Fruit fly (Drosophila melanogaster): ENCODE data around the gene CG5707.

The CG5707 gene

dm6 chr3L:2145019-2145418 lies 47.0 kb downstream of the CG5707 start:
- TF ChIP-seq dmrt93B (GFP tag; optimal IDR thresholded peaks at IDR 0.05) (no peak), foxo (GFP tag; optimal IDR thresholded peaks at IDR 0.05) (no peak), Hr83 (GFP tag; optimal IDR thresholded peaks at IDR 0.05; ENCODE audit: poor library complexity, severe bottlenecking) (no peak), HLH106 (tag; optimal IDR thresholded peaks at IDR 0.05) (no peak), woc (GFP tag; optimal IDR thresholded peaks at IDR 0.05) (no peak), br (GFP tag; optimal IDR thresholded peaks at IDR 0.05) (no peak), Hr78 (GFP tag; optimal IDR thresholded peaks at IDR 0.05) (no peak), pan (optimal IDR thresholded peaks at IDR 0.05) (no peak), CG32264 (GFP tag; optimal IDR thresholded peaks at IDR 0.05) (no peak)

DNA sequence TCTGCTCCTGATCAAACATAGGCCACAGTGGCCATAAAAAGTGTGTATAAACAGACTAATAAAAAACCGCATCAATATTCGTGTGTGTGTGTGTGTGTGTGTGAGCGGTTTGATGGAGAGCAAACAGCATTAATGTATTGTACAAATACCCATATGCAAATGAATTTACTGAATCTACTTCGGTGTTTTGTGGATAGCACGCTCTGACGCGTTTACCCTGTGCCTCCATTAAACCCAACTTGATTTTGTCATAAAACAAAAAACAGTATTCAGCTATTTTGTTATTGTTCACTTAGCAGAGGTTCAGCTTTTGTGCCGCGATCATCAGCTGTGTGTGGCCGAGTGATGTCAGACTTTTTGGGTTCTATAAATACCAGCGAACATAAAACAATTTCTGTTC lies 47.7 kb downstream of the CG5707 start:
- TF ChIP-seq CrebA (GFP tag; optimal IDR thresholded peaks at IDR 0.05; ENCODE audit: borderline replicate concordance) (no peak), rgr (GFP tag; optimal IDR thresholded peaks at IDR 0.05) (peak; percentile 6), Mio (GFP tag; optimal IDR thresholded peaks at IDR 0.05) (no peak), Vsx2 (GFP tag; optimal IDR thresholded peaks at IDR 0.05; ENCODE audit: partially characterized antibody) (no peak), HLH106 (tag; optimal IDR thresholded peaks at IDR 0.05) (no peak), lola (GFP tag; optimal IDR thresholded peaks at IDR 0.05) (no peak), Abd-B (GFP tag; optimal IDR thresholded peaks at IDR 0.05) (no peak)

DNA sequence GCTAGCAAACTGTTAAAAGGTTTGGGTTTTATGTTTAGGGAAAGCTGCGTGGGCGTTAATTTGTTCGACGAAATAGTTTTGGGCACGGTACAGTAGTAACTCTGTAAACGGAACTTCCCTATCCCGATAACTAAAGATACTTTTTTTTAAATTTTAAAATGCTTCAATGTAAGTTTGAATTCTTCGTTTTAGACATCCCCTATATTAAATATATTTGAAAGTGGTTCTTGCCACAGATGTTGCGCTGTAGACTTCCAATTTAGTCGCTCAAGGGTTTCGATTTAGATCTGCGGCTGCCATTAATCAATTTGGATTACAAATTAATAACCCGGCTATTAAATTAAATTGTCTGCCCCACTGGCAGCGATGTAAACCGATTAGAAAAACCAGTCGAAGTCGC lies 49.6 kb downstream of the CG5707 start:
- TF ChIP-seq Hnf4 (GFP tag; optimal IDR thresholded peaks at IDR 0.05) (no peak), usp (GFP tag; optimal IDR thresholded peaks at IDR 0.05) (no peak), jim (GFP tag; optimal IDR thresholded peaks at IDR 0.05) (no peak), ey (GFP tag; optimal IDR thresholded peaks at IDR 0.05) (no peak), OdsH (GFP tag; optimal IDR thresholded peaks at IDR 0.05) (no peak), Abd-B (GFP tag; optimal IDR thresholded peaks at IDR 0.05) (no peak), CG9705 (GFP tag; optimal IDR thresholded peaks at IDR 0.05) (no peak), sv (GFP tag; optimal IDR thresholded peaks at IDR 0.05) (no peak), dmrt93B (GFP tag; optimal IDR thresholded peaks at IDR 0.05) (no peak), Jra (GFP tag; optimal IDR thresholded peaks at IDR 0.05) (no peak), dsf (GFP tag; optimal IDR thresholded peaks at IDR 0.05; ENCODE audit: borderline replicate concordance) (no peak)

Data from whole organism, wandering third instar larva.